Worm (Caenorhabditis elegans) whole organism, L2 larva: ENCODE measurements around the gene srh-268.

ENCODE experiments used
- C34F6.9 ChIP-seq: fragments of 150-350 bp; optimal IDR thresholded peaks from 2 replicates; lab custom pipeline; 2014; ENCODE audit warnings: missing biosample characterization, missing genetic modification characterization
- F13H6.1 ChIP-seq: sonication (generic microtip); optimal IDR thresholded peaks from 2 replicates; lab custom pipeline; 2016; ENCODE audit warnings: missing genetic modification characterization, missing compliant biosample characterization
- Y55F3AM.14 ChIP-seq: fragments of 200-800 bp; sonication (Bioruptor generic); optimal IDR thresholded peaks from 2 replicates; lab custom pipeline; 2018; ENCODE audit warnings: mild to moderate bottlenecking, missing genetic modification characterization, missing compliant biosample characterization
- ZK546.5 ChIP-seq: sonication (generic microtip); optimal IDR thresholded peaks from 2 replicates; lab custom pipeline; 2017; ENCODE audit warnings: missing biosample characterization, missing genetic modification characterization
- aly-2 ChIP-seq: fragments of 150-350 bp; optimal IDR thresholded peaks from 2 replicates; lab custom pipeline; 2014; ENCODE audit warnings: missing biosample characterization, missing genetic modification characterization
- ama-1 ChIP-seq: fragments of 150-350 bp; optimal IDR thresholded peaks from 2 replicates; lab custom pipeline; 2018; ENCODE audit warnings: inconsistent platforms
- blmp-1 ChIP-seq: sonication (generic microtip); optimal IDR thresholded peaks from 2 replicates; lab custom pipeline; 2017; ENCODE audit warnings: missing genetic modification characterization, mild to moderate bottlenecking, missing compliant biosample characterization, antibody characterized with exemption, moderate library complexity; ENCODE audit not compliant: insufficient read depth
- ceh-16 ChIP-seq: fragments of 150-350 bp; optimal IDR thresholded peaks from 2 replicates; lab custom pipeline; 2014; ENCODE audit warnings: missing biosample characterization, missing genetic modification characterization
- ceh-82 ChIP-seq: fragments of 150-350 bp; optimal IDR thresholded peaks from 2 replicates; lab custom pipeline; 2014; ENCODE audit warnings: missing biosample characterization, missing genetic modification characterization
- crh-2 ChIP-seq: sonication (generic microtip); optimal IDR thresholded peaks from 2 replicates; lab custom pipeline; 2017; ENCODE audit warnings: missing biosample characterization, missing genetic modification characterization
- dmd-4 ChIP-seq: sonication (generic microtip); optimal IDR thresholded peaks from 2 replicates; lab custom pipeline; 2017; ENCODE audit warnings: missing biosample characterization, missing genetic modification characterization
- elt-1 ChIP-seq: fragments of 150-350 bp; optimal IDR thresholded peaks from 2 replicates; lab custom pipeline; 2014; ENCODE audit warnings: missing biosample characterization, missing genetic modification characterization
- elt-3 ChIP-seq: sonication (generic microtip); optimal IDR thresholded peaks from 2 replicates; lab custom pipeline; 2017; ENCODE audit warnings: missing biosample characterization, missing genetic modification characterization
- gmeb-1 ChIP-seq: fragments of 150-350 bp; optimal IDR thresholded peaks from 2 replicates; lab custom pipeline; 2014; ENCODE audit warnings: missing biosample characterization, missing genetic modification characterization
- lin-11 ChIP-seq: fragments of 150-350 bp; sonication (generic microtip); optimal IDR thresholded peaks from 2 replicates; lab custom pipeline; 2014; ENCODE audit warnings: missing biosample characterization, missing genetic modification characterization, inconsistent platforms, mixed read lengths
- lin-39 ChIP-seq: fragments of 150-350 bp; optimal IDR thresholded peaks from 2 replicates; lab custom pipeline; 2014; ENCODE audit warnings: missing biosample characterization, missing genetic modification reagents, missing genetic modification characterization
- mab-5 ChIP-seq: fragments of 150-350 bp; optimal IDR thresholded peaks from 2 replicates; lab custom pipeline; 2014; ENCODE audit warnings: missing biosample characterization, missing genetic modification characterization
- mbf-1 ChIP-seq: sonication (generic microtip); optimal IDR thresholded peaks from 2 replicates; lab custom pipeline; 2017; ENCODE audit warnings: missing biosample characterization, missing genetic modification characterization
- mdl-1 ChIP-seq, 2 experiments: fragments of 150-350 bp in 1 of 2; sonication (generic microtip) in 1 of 2; optimal IDR thresholded peaks; 2 replicates each; lab custom pipeline; 2017; ENCODE audit warnings: missing biosample characterization in 2 of 2, missing genetic modification characterization in 2 of 2
- nhr-10 ChIP-seq: sonication (generic microtip); optimal IDR thresholded peaks from 2 replicates; lab custom pipeline; 2017; ENCODE audit warnings: missing biosample characterization, missing genetic modification characterization
- nhr-129 ChIP-seq: fragments of 150-350 bp; optimal IDR thresholded peaks from 2 replicates; lab custom pipeline; 2014; ENCODE audit warnings: missing biosample characterization, missing genetic modification characterization
- nhr-21 ChIP-seq: fragments of 150-350 bp; optimal IDR thresholded peaks from 2 replicates; lab custom pipeline; 2014; ENCODE audit warnings: missing biosample characterization, missing genetic modification characterization
- nhr-23 ChIP-seq: fragments of 150-350 bp; optimal IDR thresholded peaks from 2 replicates; lab custom pipeline; 2014; ENCODE audit warnings: missing biosample characterization, missing genetic modification reagents, missing genetic modification characterization
- nhr-237 ChIP-seq: fragments of 150-350 bp; optimal IDR thresholded peaks from 2 replicates; lab custom pipeline; 2014; ENCODE audit warnings: missing biosample characterization, missing genetic modification characterization
- nhr-77 ChIP-seq: fragments of 150-350 bp; optimal IDR thresholded peaks from 2 replicates; lab custom pipeline; 2014; ENCODE audit warnings: missing biosample characterization, missing genetic modification characterization
- peb-1 ChIP-seq: fragments of 150-350 bp; optimal IDR thresholded peaks from 2 replicates; lab custom pipeline; 2014; ENCODE audit warnings: missing biosample characterization, missing genetic modification characterization
- sem-4 ChIP-seq: fragments of 150-350 bp; optimal IDR thresholded peaks from 2 replicates; lab custom pipeline; 2014; ENCODE audit warnings: missing biosample characterization, missing genetic modification reagents, missing genetic modification characterization
- skn-1 ChIP-seq: sonication (generic microtip); optimal IDR thresholded peaks from 2 replicates; lab custom pipeline; 2017; ENCODE audit warnings: missing biosample characterization, missing genetic modification characterization
- sma-9 ChIP-seq, 2 experiments: fragments of 150-350 bp in 1 of 2; sonication (generic microtip) in 1 of 2; optimal IDR thresholded peaks; 2 replicates each; lab custom pipeline; 2014 to 2016; ENCODE audit warnings: missing genetic modification characterization in 2 of 2, mild to moderate bottlenecking in 1 of 2, missing biosample characterization in 1 of 2, missing compliant biosample characterization in 1 of 2, missing genetic modification reagents in 1 of 2, moderate library complexity in 1 of 2
- snpc-4 ChIP-seq: fragments of 150-350 bp; optimal IDR thresholded peaks from 2 replicates; lab custom pipeline; 2014; ENCODE audit warnings: missing biosample characterization, missing genetic modification characterization
- unc-39 ChIP-seq: fragments of 150-350 bp; optimal IDR thresholded peaks from 2 replicates; lab custom pipeline; 2014; ENCODE audit warnings: missing biosample characterization, missing genetic modification characterization
- unc-55 ChIP-seq: fragments of 150-350 bp; sonication (generic microtip); optimal IDR thresholded peaks from 3 replicates; lab custom pipeline; 2014; ENCODE audit warnings: missing biosample characterization, missing genetic modification reagents, missing genetic modification characterization
- unc-62 ChIP-seq: fragments of 150-350 bp; optimal IDR thresholded peaks from 2 replicates; lab custom pipeline; 2014; ENCODE audit warnings: missing biosample characterization, missing genetic modification reagents, missing genetic modification characterization
- ztf-1 ChIP-seq: fragments of 200-800 bp; sonication (Bioruptor generic); conservative IDR thresholded peaks from 2 replicates; pipeline ENCODE4 v1.3.6; 2022; ENCODE audit warnings: missing genetic modification characterization, missing compliant biosample characterization
- ztf-11 ChIP-seq: sonication (generic microtip); optimal IDR thresholded peaks from 2 replicates; lab custom pipeline; 2017; ENCODE audit warnings: missing biosample characterization, missing genetic modification characterization
- ztf-4 ChIP-seq: fragments of 150-350 bp; optimal IDR thresholded peaks from 2 replicates; lab custom pipeline; 2014; ENCODE audit warnings: missing biosample characterization, missing genetic modification characterization

srh-268 gene

DNA sequence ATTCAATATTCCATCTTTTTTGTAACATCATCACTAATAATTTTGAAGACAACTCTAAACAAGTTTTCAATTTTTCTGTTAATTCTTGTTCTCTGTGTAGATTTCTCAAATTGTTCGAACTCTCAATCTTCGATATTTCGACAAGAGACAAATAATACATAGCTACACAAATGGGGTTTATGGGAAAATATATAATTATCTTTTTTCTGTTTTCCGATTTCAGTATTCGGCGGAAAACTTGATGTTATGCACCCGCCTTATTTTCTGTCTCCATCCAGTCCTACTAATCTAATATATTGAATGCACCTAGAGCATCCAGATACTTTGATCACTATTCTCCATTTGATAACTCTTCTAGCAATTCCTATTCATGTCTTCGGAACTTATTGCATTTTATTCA, at the start of gene srh-268:
Gene srh-268, plus strand, starts transcription at position 301 of the 400 bp plus-strand sequence.
- no peak for TF ChIP-seq elt-3 (tag; lab: Kevin White, UChicago)
- TF ChIP-seq skn-1 (tag; lab: Kevin White, UChicago), result no peak
- TF ChIP-seq lin-39 (tag; lab: Kevin White, UChicago), result no peak
- TF ChIP-seq C34F6.9 (tag; lab: Kevin White, UChicago), result no peak
- no peak for TF ChIP-seq elt-1
- TF ChIP-seq gmeb-1 (tag; lab: Kevin White, UChicago), result no peak
- TF ChIP-seq nhr-23, result no peak
- TF ChIP-seq ceh-16 (tag; lab: Kevin White, UChicago), result no peak
- no peak for TF ChIP-seq crh-2

DNA sequence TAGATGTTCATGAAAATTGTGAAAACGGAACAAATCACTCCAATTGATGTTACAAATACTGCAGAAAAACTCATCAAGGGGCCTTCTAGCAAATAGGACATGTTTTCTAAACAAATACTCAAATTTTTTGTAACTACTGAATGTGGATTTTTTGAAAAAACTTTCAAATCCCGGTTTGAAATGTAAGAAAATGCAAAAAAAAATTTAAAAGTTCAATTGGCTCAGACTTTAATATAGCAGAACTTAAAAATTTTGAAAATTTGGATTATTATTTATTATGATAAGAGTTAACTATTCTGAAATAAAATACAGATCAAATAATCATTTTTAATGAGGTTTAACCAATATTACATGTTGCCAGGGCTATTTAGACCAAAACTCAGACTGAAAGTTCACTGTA, 48.8 kb upstream of the srh-268 start, which contains the start of gene srbc-9:
Gene srbc-9, minus strand, starts transcription at position 101 of the 400 bp plus-strand sequence.
- TF ChIP-seq dmd-4 (tag; lab: Kevin White, UChicago) (no peak), ZK546.5 (tag; lab: Kevin White, UChicago) (no peak), unc-62 (no peak), peb-1 (no peak), F13H6.1 (tag; lab: Kevin White, UChicago) (no peak), nhr-21 (tag; lab: Kevin White, UChicago) (no peak), ztf-1 (GFP tag; lab: Robert Waterston, UW) (no peak), aly-2 (tag; lab: Kevin White, UChicago) (no peak), nhr-237 (tag; lab: Kevin White, UChicago) (no peak), unc-39 (tag; lab: Kevin White, UChicago) (no peak), mdl-1 (tag; optimal IDR thresholded peaks at IDR 0.05; lab: Kevin White, UChicago) (no peak), nhr-77 (tag; lab: Kevin White, UChicago) (no peak), ama-1 (lab: Kevin White, UChicago) (no peak), ztf-11 (no peak), nhr-129 (tag; lab: Kevin White, UChicago) (no peak), skn-1 (tag; lab: Kevin White, UChicago) (no peak)

DNA sequence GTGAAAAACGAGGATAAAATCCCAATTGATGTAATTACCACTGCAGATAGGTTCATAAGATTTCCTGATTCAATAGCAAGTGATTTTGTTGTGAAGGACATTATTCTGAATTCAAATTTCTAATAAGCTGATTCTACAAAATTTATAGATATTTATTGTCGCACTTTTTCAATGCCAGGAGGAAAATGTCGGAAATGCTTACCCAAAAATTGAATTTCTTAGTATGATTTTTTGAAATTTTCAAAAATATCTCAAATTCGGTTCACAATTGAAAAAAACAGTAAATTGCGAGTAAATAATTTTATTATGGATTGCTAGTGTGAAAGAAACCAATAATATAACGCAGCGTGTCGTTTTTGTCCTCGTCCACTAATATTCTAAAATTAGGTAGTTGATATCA, 46.2 kb upstream of the srh-268 start, which contains the start of gene srbc-10:
Gene srbc-10, minus strand, starts transcription at position 101 of the 400 bp plus-strand sequence.
- TF ChIP-seq unc-55 (GFP tag; lab: Kevin White, UChicago) (no peak), blmp-1 (no peak), ceh-82 (tag; lab: Kevin White, UChicago) (no peak), elt-1 (no peak)

DNA sequence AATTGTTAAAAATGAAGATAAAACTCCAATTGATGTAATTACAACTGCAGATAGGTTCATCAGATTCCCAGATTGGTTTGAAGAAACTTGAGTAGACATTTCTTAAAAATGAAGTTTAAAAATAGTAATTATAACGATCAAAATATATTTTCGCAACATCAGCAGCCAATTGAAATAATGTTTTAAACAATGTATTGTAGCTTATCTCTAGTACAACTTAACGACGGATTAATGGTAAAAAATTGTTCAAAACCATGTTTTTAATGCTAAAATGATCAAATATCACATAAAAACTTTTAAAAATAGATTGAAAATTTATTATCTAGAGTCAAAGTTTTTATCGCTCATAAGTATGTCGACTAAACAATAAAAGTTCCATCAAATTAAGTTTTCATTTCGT, 43.9 kb upstream of the srh-268 start, which contains the start of gene srbc-11:
Gene srbc-11, minus strand, starts transcription at position 101 of the 400 bp plus-strand sequence.
- no peak for TF ChIP-seq unc-55 (GFP tag; lab: Kevin White, UChicago)
- TF ChIP-seq ZK546.5 (tag; lab: Kevin White, UChicago), result no peak
- TF ChIP-seq dmd-4 (tag; lab: Kevin White, UChicago), result no peak
- no peak for TF ChIP-seq sem-4 (tag; lab: Kevin White, UChicago)
- no peak for TF ChIP-seq nhr-237 (tag; lab: Kevin White, UChicago)
- TF ChIP-seq mab-5 (tag; lab: Kevin White, UChicago), result no peak
- no peak for TF ChIP-seq blmp-1
- TF ChIP-seq mbf-1 (tag; lab: Kevin White, UChicago), result no peak
- TF ChIP-seq aly-2 (tag; lab: Kevin White, UChicago), result no peak

DNA sequence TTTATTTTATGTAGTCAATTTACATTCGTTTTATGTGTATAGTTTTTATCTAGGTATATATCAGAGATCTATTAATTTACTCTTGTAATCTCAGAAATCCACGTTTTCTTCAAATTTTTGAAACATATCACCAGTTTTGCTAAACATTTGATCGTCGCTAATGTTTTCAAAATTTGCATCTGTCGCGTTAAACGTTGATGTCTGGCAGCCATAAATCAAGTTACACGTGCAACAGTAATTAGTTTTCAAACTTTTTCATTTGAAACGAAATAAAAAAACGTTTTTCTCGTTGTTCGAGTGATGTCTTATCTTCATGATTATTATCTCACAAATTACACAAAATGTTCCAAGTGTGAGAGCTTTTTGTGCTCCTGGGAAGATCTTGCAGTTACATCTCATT, 41.7 kb upstream of the srh-268 start, which contains the start of gene srh-79:
Gene srh-79, plus strand, starts transcription at position 301 of the 400 bp plus-strand sequence.
- TF ChIP-seq ceh-16 (tag; lab: Kevin White, UChicago) (no peak), crh-2 (no peak), Y55F3AM.14 (GFP tag; lab: Kevin White, UChicago) (no peak), lin-11 (no peak), peb-1 (no peak), elt-1 (no peak), nhr-237 (tag; lab: Kevin White, UChicago) (no peak), skn-1 (tag; lab: Kevin White, UChicago) (no peak), sem-4 (tag; lab: Kevin White, UChicago) (no peak), nhr-10 (tag; lab: Kevin White, UChicago) (no peak), snpc-4 (tag; lab: Kevin White, UChicago) (no peak), sma-9 (GFP tag; optimal IDR thresholded peaks at IDR 0.05; lab: Kevin White, UChicago) (no peak), sma-9 (tag; optimal IDR thresholded peaks at IDR 0.05; lab: Kevin White, UChicago) (no peak), ztf-4 (tag; lab: Kevin White, UChicago) (no peak), aly-2 (tag; lab: Kevin White, UChicago) (no peak)
